Worm (Caenorhabditis elegans) whole organism, L2 larva: ENCODE results near the gene C08F1.8.
"Not testable (repeated sequence)": the region's sequence is repeated elsewhere in the genome, so short reads cannot be mapped to it uniquely, and the experiment has no call there.

Experiments
- aly-2 ChIP-seq: fragments of 150-350 bp; optimal IDR thresholded peaks from 2 replicates; lab custom pipeline; 2014; ENCODE audit warnings: missing biosample characterization, missing genetic modification characterization
- dmd-4 ChIP-seq: sonication (generic microtip); optimal IDR thresholded peaks from 2 replicates; lab custom pipeline; 2017; ENCODE audit warnings: missing biosample characterization, missing genetic modification characterization
- nhr-11 ChIP-seq: fragments of 150-350 bp; optimal IDR thresholded peaks from 2 replicates; lab custom pipeline; 2014; ENCODE audit warnings: missing biosample characterization, missing genetic modification characterization
- nhr-237 ChIP-seq: fragments of 150-350 bp; optimal IDR thresholded peaks from 2 replicates; lab custom pipeline; 2014; ENCODE audit warnings: missing biosample characterization, missing genetic modification characterization
- nhr-77 ChIP-seq: fragments of 150-350 bp; optimal IDR thresholded peaks from 2 replicates; lab custom pipeline; 2014; ENCODE audit warnings: missing biosample characterization, missing genetic modification characterization
- snpc-4 ChIP-seq: fragments of 150-350 bp; optimal IDR thresholded peaks from 2 replicates; lab custom pipeline; 2014; ENCODE audit warnings: missing biosample characterization, missing genetic modification characterization

DNA sequence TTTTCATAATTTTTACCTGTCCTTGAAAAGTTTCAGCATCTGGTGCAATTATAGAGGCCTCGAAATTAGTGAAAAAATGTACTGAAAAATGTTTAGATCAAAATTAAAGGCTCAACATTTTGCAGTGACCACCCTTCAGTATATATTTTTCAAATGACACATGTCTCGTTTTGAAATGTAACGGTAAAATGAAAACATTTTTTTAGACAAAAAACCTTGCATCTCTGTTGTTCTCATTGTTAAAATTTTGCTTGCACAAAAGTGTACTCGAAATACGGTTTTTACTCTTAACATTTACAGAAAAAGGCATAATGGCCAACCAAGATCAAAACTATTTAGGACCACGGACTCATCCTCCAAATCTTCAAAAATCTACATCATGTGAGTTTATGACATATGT, 16.2 kb upstream of the C08F1.8 start, which contains the start of gene math-41:
- TF ChIP-seq dmd-4 (tag; lab: Kevin White, UChicago); nhr-11 (tag; lab: Kevin White, UChicago); nhr-237; nhr-77 (tag; lab: Kevin White, UChicago); aly-2 (tag; lab: Kevin White, UChicago); snpc-4 (tag; lab: Kevin White, UChicago): not testable (repeated sequence)
